Worm (Caenorhabditis elegans): ENCODE measurements around the gene nspg-3.

ce11 chrII:6080743-6081142, 10.8 kb upstream of the nspg-3 start, which contains the start of gene fbf-1:
- TF ChIP-seq hlh-1 (tag; optimal IDR thresholded peaks at IDR 0.05) (no peak), unc-62 (GFP tag; optimal IDR thresholded peaks at IDR 0.05) (no peak), elt-3 (tag; optimal IDR thresholded peaks at IDR 0.05) (no peak), ces-1 (GFP tag; optimal IDR thresholded peaks at IDR 0.05) (no peak)

Data from whole organism, mixed stage, embryonic.